Fruit fly (Drosophila melanogaster) whole organism, prepupa: Measurements from ENCODE around the gene CG34417.
A peak's percentile ranks its signal among the peaks of the same experiment; 100 is the strongest.

Experiments used
- Blimp-1 ChIP-seq: fragments of 200-800 bp; sonication (Bioruptor generic); optimal IDR thresholded peaks from 3 replicates; lab custom pipeline; 2017; ENCODE audit warnings: missing biosample characterization, missing genetic modification characterization, mild to moderate bottlenecking, moderate library complexity, missing genetic modification reagents
- CG10631 ChIP-seq: fragments of 200-800 bp; sonication (Bioruptor generic); optimal IDR thresholded peaks from 2 replicates; lab custom pipeline; 2016; ENCODE audit warnings: missing biosample characterization, missing genetic modification characterization
- CG10669 ChIP-seq: fragments of 200-800 bp; sonication (Bioruptor generic); optimal IDR thresholded peaks from 3 replicates; lab custom pipeline; 2018; ENCODE audit warnings: missing biosample characterization, mild to moderate bottlenecking, missing genetic modification characterization, moderate library complexity
- CG11294 ChIP-seq: fragments of 200-800 bp; sonication (Bioruptor generic); IDR thresholded peaks from 2 replicates; pipeline ENCODE4 v1.3.6; 2022; ENCODE audit warnings: missing biosample characterization, missing genetic modification characterization
- CG11762 ChIP-seq: fragments of 200-800 bp; sonication (Bioruptor generic); optimal IDR thresholded peaks from 3 replicates; lab custom pipeline; 2016; ENCODE audit warnings: missing biosample characterization, missing genetic modification characterization; ENCODE audit not compliant: insufficient read depth
- CG11902 ChIP-seq: fragments of 200-800 bp; sonication (Bioruptor generic); optimal IDR thresholded peaks from 3 replicates; lab custom pipeline; 2016; ENCODE audit warnings: missing biosample characterization, missing genetic modification characterization
- CG15336 ChIP-seq: fragments of 200-800 bp; sonication (Bioruptor generic); IDR thresholded peaks from 2 replicates; pipeline ENCODE4 v1.3.6; 2022; ENCODE audit warnings: missing biosample characterization, missing genetic modification characterization
- CG1621 ChIP-seq: fragments of 200-800 bp; sonication (Bioruptor generic); optimal IDR thresholded peaks from 3 replicates; lab custom pipeline; 2018; ENCODE audit warnings: missing biosample characterization, mild to moderate bottlenecking, missing genetic modification characterization
- CG3032 ChIP-seq: fragments of 200-800 bp; optimal IDR thresholded peaks from 2 replicates; lab custom pipeline; 2019; ENCODE audit warnings: missing biosample characterization, mild to moderate bottlenecking, missing genetic modification characterization, moderate library complexity
- CG31627 ChIP-seq: fragments of 200-800 bp; sonication (Bioruptor generic); optimal IDR thresholded peaks from 3 replicates; lab custom pipeline; 2016; ENCODE audit warnings: missing biosample characterization, missing genetic modification characterization
- CG32006 ChIP-seq: fragments of 200-800 bp; sonication (Bioruptor generic); optimal IDR thresholded peaks from 3 replicates; lab custom pipeline; 2017; ENCODE audit warnings: missing biosample characterization, mild to moderate bottlenecking, missing genetic modification characterization
- CG34406 ChIP-seq: fragments of 200-800 bp; sonication (Bioruptor generic); optimal IDR thresholded peaks from 3 replicates; lab custom pipeline; 2016; ENCODE audit warnings: missing biosample characterization, missing genetic modification characterization
- CG3919 ChIP-seq: fragments of 200-800 bp; sonication (Bioruptor generic); optimal IDR thresholded peaks from 3 replicates; lab custom pipeline; 2016; ENCODE audit warnings: missing biosample characterization, missing genetic modification characterization
- CG4318 ChIP-seq: fragments of 200-800 bp; sonication (Bioruptor generic); optimal IDR thresholded peaks from 3 replicates; lab custom pipeline; 2017; ENCODE audit warnings: missing biosample characterization, mild to moderate bottlenecking, missing genetic modification characterization
- CG6163 ChIP-seq: fragments of 200-800 bp; sonication (Bioruptor generic); IDR thresholded peaks from 3 replicates; pipeline ENCODE4 v1.3.6; 2022; ENCODE audit warnings: missing biosample characterization, missing genetic modification characterization
- CG6276 ChIP-seq: fragments of 200-800 bp; sonication (Bioruptor generic); optimal IDR thresholded peaks from 2 replicates; lab custom pipeline; 2017; ENCODE audit warnings: missing biosample characterization, mild to moderate bottlenecking, missing genetic modification characterization
- CG6792 ChIP-seq: fragments of 200-800 bp; sonication (Bioruptor generic); optimal IDR thresholded peaks from 3 replicates; lab custom pipeline; 2016; ENCODE audit warnings: missing biosample characterization, missing genetic modification characterization
- CG6808 ChIP-seq: fragments of 200-800 bp; sonication (Bioruptor generic); optimal IDR thresholded peaks from 3 replicates; lab custom pipeline; 2017; ENCODE audit warnings: missing biosample characterization, missing genetic modification characterization, mild to moderate bottlenecking, moderate library complexity, missing genetic modification reagents
- CG7368 ChIP-seq: fragments of 200-800 bp; sonication (Bioruptor generic); optimal IDR thresholded peaks from 3 replicates; lab custom pipeline; 2016; ENCODE audit warnings: missing biosample characterization, missing genetic modification characterization
- CG8119 ChIP-seq: fragments of 200-800 bp; sonication (Bioruptor generic); IDR thresholded peaks from 3 replicates; pipeline ENCODE4 v1.3.6; 2022; ENCODE audit warnings: missing biosample characterization, missing genetic modification characterization
- CG8319 ChIP-seq: fragments of 200-800 bp; sonication (Bioruptor generic); optimal IDR thresholded peaks from 3 replicates; lab custom pipeline; 2016; ENCODE audit warnings: missing biosample characterization, missing genetic modification characterization
- CG8632 ChIP-seq: fragments of 200-800 bp; sonication (Bioruptor generic); optimal IDR thresholded peaks from 3 replicates; lab custom pipeline; 2016; ENCODE audit warnings: missing biosample characterization, missing genetic modification characterization
- Eip75B ChIP-seq: fragments of 200-800 bp; sonication (Bioruptor generic); optimal IDR thresholded peaks from 3 replicates; lab custom pipeline; 2016; ENCODE audit warnings: missing biosample characterization, missing genetic modification characterization
- Eip78C ChIP-seq: fragments of 200-800 bp; sonication (Bioruptor generic); peaks from one replicate; lab custom pipeline; 2016; ENCODE audit warnings: missing biosample characterization, missing genetic modification characterization
- Eip93F ChIP-seq: fragments of 200-800 bp; sonication (Bioruptor generic); optimal IDR thresholded peaks from 2 replicates; lab custom pipeline; 2016; ENCODE audit warnings: missing biosample characterization, mild to moderate bottlenecking, missing genetic modification characterization
- Ets96B ChIP-seq: fragments of 200-800 bp; optimal IDR thresholded peaks from 2 replicates; lab custom pipeline; 2019; ENCODE audit warnings: missing biosample characterization, mild to moderate bottlenecking, missing genetic modification characterization, moderate library complexity
- Gug ChIP-seq: fragments of 200-800 bp; sonication (Bioruptor generic); IDR thresholded peaks from 2 replicates; pipeline ENCODE4 v1.3.6; 2022; ENCODE audit warnings: missing biosample characterization, missing genetic modification characterization
- Hr39 ChIP-seq: fragments of 200-800 bp; sonication (Bioruptor generic); optimal IDR thresholded peaks from 2 replicates; lab custom pipeline; 2016; ENCODE audit warnings: missing biosample characterization, missing genetic modification characterization
- Hr4 ChIP-seq: fragments of 200-800 bp; sonication (Bioruptor generic); optimal IDR thresholded peaks from 3 replicates; lab custom pipeline; 2016; ENCODE audit warnings: missing biosample characterization, missing genetic modification characterization
- Lpt ChIP-seq: fragments of 200-800 bp; sonication (Bioruptor generic); optimal IDR thresholded peaks from 3 replicates; lab custom pipeline; 2016; ENCODE audit warnings: missing biosample characterization, missing genetic modification characterization
- OdsH ChIP-seq: fragments of 200-800 bp; sonication (Bioruptor generic); optimal IDR thresholded peaks from 3 replicates; lab custom pipeline; 2016; ENCODE audit warnings: missing biosample characterization, missing genetic modification characterization
- Smox ChIP-seq: fragments of 200-800 bp; sonication (Bioruptor generic); optimal IDR thresholded peaks from 3 replicates; lab custom pipeline; 2016; ENCODE audit warnings: missing biosample characterization, missing genetic modification characterization
- Sox102F ChIP-seq: fragments of 200-800 bp; sonication (Bioruptor generic); optimal IDR thresholded peaks from 2 replicates; lab custom pipeline; 2016; ENCODE audit warnings: missing biosample characterization, mild to moderate bottlenecking, missing genetic modification characterization
- Sox14 ChIP-seq: fragments of 200-800 bp; sonication (Bioruptor generic); optimal IDR thresholded peaks from 3 replicates; lab custom pipeline; 2016; ENCODE audit warnings: missing biosample characterization, missing genetic modification characterization
- achi ChIP-seq: fragments of 200-800 bp; sonication (Bioruptor generic); optimal IDR thresholded peaks from 3 replicates; lab custom pipeline; 2016; ENCODE audit warnings: missing biosample characterization, missing genetic modification characterization
- acj6 ChIP-seq: fragments of 200-800 bp; sonication (Bioruptor generic); optimal IDR thresholded peaks from 3 replicates; lab custom pipeline; 2016; ENCODE audit warnings: missing biosample characterization, missing genetic modification characterization
- eg ChIP-seq: fragments of 200-800 bp; sonication (Bioruptor generic); IDR thresholded peaks from 3 replicates; pipeline ENCODE4 v1.3.6; 2022; ENCODE audit warnings: missing biosample characterization, missing genetic modification characterization
- fd85E ChIP-seq: fragments of 200-800 bp; sonication (Bioruptor generic); optimal IDR thresholded peaks from 3 replicates; lab custom pipeline; 2016; ENCODE audit warnings: missing biosample characterization, missing genetic modification characterization
- fkh ChIP-seq: fragments of 200-800 bp; sonication (Bioruptor generic); optimal IDR thresholded peaks from 3 replicates; lab custom pipeline; 2017; ENCODE audit warnings: missing biosample characterization, mild to moderate bottlenecking, missing genetic modification characterization, moderate library complexity
- lz ChIP-seq: fragments of 200-800 bp; sonication (Bioruptor generic); optimal IDR thresholded peaks from 3 replicates; lab custom pipeline; 2016; ENCODE audit warnings: missing biosample characterization, missing genetic modification characterization
- net ChIP-seq: fragments of 200-800 bp; sonication (Bioruptor generic); optimal IDR thresholded peaks from 3 replicates; lab custom pipeline; 2016; ENCODE audit warnings: missing biosample characterization, missing genetic modification characterization
- pdm3 ChIP-seq: fragments of 200-800 bp; sonication (Bioruptor generic); optimal IDR thresholded peaks from 3 replicates; lab custom pipeline; 2016; ENCODE audit warnings: missing biosample characterization, missing genetic modification characterization
- salr ChIP-seq, 2 experiments: fragments of 200-800 bp; sonication (Bioruptor generic); optimal IDR thresholded peaks; 3 replicates each; lab custom pipeline; 2016 to 2018; ENCODE audit warnings: missing biosample characterization in 2 of 2, missing genetic modification characterization in 2 of 2, mild to moderate bottlenecking in 1 of 2
- ss ChIP-seq, 2 experiments: fragments of 200-800 bp; sonication (Bioruptor generic); optimal IDR thresholded peaks; 2 replicates in 1 of 2; 3 replicates in 1 of 2; lab custom pipeline; 2017 to 2018; ENCODE audit warnings: mild to moderate bottlenecking in 2 of 2, missing biosample characterization in 2 of 2, missing genetic modification characterization in 2 of 2, moderate library complexity in 1 of 2
- svp ChIP-seq: fragments of 200-800 bp; sonication (Bioruptor generic); peaks from one replicate; lab custom pipeline; 2016; ENCODE audit warnings: missing biosample characterization, missing genetic modification characterization
- topi ChIP-seq: fragments of 200-800 bp; sonication (Bioruptor generic); optimal IDR thresholded peaks from 3 replicates; lab custom pipeline; 2016; ENCODE audit warnings: missing biosample characterization, missing genetic modification characterization
- vri ChIP-seq: fragments of 200-800 bp; sonication (Bioruptor generic); optimal IDR thresholded peaks from 3 replicates; lab custom pipeline; 2016; ENCODE audit warnings: missing biosample characterization, mild to moderate bottlenecking, missing genetic modification characterization

The CG34417 gene

dm6 chrX:6615476-6615875 lies 74.9 kb downstream of the CG34417 start (continued):
- peak; percentile 10 for TF ChIP-seq Ets96B (tag; lab: Kevin White, UChicago)
- TF ChIP-seq CG3919 (GFP tag; lab: Kevin White, UChicago) = peak; percentile 11
- TF ChIP-seq topi = peak; percentile 51
- TF ChIP-seq CG6792 = no peak

DNA sequence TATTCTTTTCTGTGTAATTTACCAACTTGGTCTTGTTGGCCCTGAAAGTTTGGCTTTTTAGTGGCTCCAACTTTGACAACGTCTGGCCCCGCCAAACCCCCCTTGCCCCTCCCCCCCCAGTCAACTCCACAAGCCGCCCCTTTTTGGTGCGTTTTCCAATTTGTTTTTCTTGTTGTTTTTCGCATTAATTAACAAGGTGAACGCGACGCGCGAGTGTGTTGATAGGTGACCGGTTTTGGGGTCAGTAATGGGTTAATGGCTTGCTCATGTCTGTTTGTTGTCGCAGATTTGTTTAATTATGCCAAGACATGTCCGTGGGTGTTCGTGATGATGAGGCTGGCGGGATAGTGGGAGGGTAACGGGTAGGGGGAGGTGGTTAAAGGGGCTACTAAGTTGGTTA lies 76.2 kb downstream of the CG34417 start:
- TF ChIP-seq Smox (GFP tag; lab: Kevin White, UChicago) (no peak), svp (GFP tag; lab: Kevin White, UChicago) (no peak), CG4318 (GFP tag; lab: Kevin White, UChicago) (no peak), CG11902 (GFP tag; lab: Kevin White, UChicago) (no peak), pdm3 (GFP tag; lab: Kevin White, UChicago) (no peak), topi (no peak), Sox102F (GFP tag; lab: Kevin White, UChicago) (no peak), fkh (GFP tag; lab: Kevin White, UChicago) (no peak), Eip75B (GFP tag; lab: Kevin White, UChicago) (no peak), CG31627 (GFP tag; lab: Kevin White, UChicago) (no peak), Ets96B (tag; lab: Kevin White, UChicago) (no peak), CG34406 (GFP tag; lab: Kevin White, UChicago) (no peak)

DNA sequence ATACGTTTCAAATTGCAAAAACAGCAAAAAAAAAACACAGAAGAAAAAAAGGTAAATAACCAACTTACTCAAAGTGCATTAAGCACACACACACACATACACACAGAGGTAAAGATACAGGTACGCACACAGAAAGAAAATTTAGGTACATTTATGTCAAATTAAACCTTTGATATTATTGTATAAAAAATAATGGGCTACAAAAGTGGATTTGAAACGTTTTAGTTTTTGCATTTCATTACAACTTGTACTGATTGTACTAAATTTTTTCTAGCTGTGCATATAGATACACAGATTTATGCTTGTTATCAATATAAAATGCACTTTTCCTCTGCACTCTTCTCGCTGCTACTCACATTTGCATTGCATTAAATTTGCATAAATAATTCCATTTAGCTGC lies 76.8 kb downstream of the CG34417 start:
- TF ChIP-seq CG34406 (GFP tag; lab: Kevin White, UChicago) = no peak
- no peak for TF ChIP-seq Eip93F
- peak; percentile 49 for TF ChIP-seq Hr4 (GFP tag; lab: Kevin White, UChicago)
- TF ChIP-seq CG3919 (GFP tag; lab: Kevin White, UChicago) = peak; percentile 18
- TF ChIP-seq salr (GFP tag; optimal IDR thresholded peaks at IDR 0.05; lab: Kevin White, UChicago) = peak in 1 of 2 experiments; percentile 32
- peak; percentile 12 for TF ChIP-seq Lpt
- TF ChIP-seq CG7368 (GFP tag; lab: Kevin White, UChicago) = no peak
- TF ChIP-seq CG8632 (GFP tag; lab: Kevin White, UChicago) = no peak
- no peak for TF ChIP-seq topi
- TF ChIP-seq vri (GFP tag; lab: Kevin White, UChicago) = no peak
- peak; percentile 33 for TF ChIP-seq Ets96B (tag; lab: Kevin White, UChicago)
- peak; percentile 1 for TF ChIP-seq CG6792
- no peak for TF ChIP-seq CG10669 (GFP tag; lab: Kevin White, UChicago)
- peak; percentile 62 for TF ChIP-seq CG15336 (GFP tag; lab: Robert Waterston, UW)
- TF ChIP-seq Eip78C = peak; percentile 70
- TF ChIP-seq CG6163 (GFP tag; lab: Robert Waterston, UW) = peak; percentile 59; the same call in 2 of the 3 replicates
- peak; percentile 46 for TF ChIP-seq Gug
- peak; percentile 13 for TF ChIP-seq CG11762 (GFP tag; lab: Kevin White, UChicago)
- TF ChIP-seq Sox14 (GFP tag; lab: Kevin White, UChicago) = no peak
- no peak for TF ChIP-seq lz (GFP tag; lab: Kevin White, UChicago)
- peak; percentile 69 for TF ChIP-seq CG32006
- TF ChIP-seq ss (GFP tag; optimal IDR thresholded peaks at IDR 0.05; lab: Kevin White, UChicago) = no peak
- TF ChIP-seq Smox (GFP tag; lab: Kevin White, UChicago) = no peak
- TF ChIP-seq pdm3 (GFP tag; lab: Kevin White, UChicago) = peak; percentile 42
- peak; percentile 46 for TF ChIP-seq CG4318 (GFP tag; lab: Kevin White, UChicago)
- peak; percentile 5 for TF ChIP-seq Hr39 (GFP tag; lab: Kevin White, UChicago)
- peak; percentile 37 for TF ChIP-seq CG6276 (GFP tag; lab: Kevin White, UChicago)
- no peak for TF ChIP-seq CG1621 (tag; lab: Kevin White, UChicago)
- no peak for TF ChIP-seq Eip75B (GFP tag; lab: Kevin White, UChicago)
- TF ChIP-seq CG6808 (GFP tag; lab: Kevin White, UChicago) = peak; percentile 13
- TF ChIP-seq CG10631 = peak; percentile 29
- TF ChIP-seq CG11294 (GFP tag; lab: Robert Waterston, UW) = 0 out of 2 replicates have a peak, but pooled peaks have one; percentile 24
- no peak for TF ChIP-seq Blimp-1 (GFP tag; lab: Kevin White, UChicago)
- TF ChIP-seq CG3032 (tag; lab: Kevin White, UChicago) = no peak
- peak; percentile 24 for TF ChIP-seq net
- no peak for TF ChIP-seq CG8319 (GFP tag; lab: Kevin White, UChicago)
- TF ChIP-seq acj6 (GFP tag; lab: Kevin White, UChicago) = peak; percentile 30
- no peak for TF ChIP-seq Sox102F (GFP tag; lab: Kevin White, UChicago)
- TF ChIP-seq CG8119 (GFP tag; lab: Robert Waterston, UW) = peak; percentile 65
- peak; percentile 50 for TF ChIP-seq OdsH (GFP tag; lab: Kevin White, UChicago)
- TF ChIP-seq eg (GFP tag; lab: Robert Waterston, UW) = peak; percentile 78
- peak; percentile 35 for TF ChIP-seq achi (GFP tag; lab: Kevin White, UChicago)
- TF ChIP-seq fd85E (GFP tag; lab: Kevin White, UChicago) = no peak
